Fruit fly (Drosophila melanogaster): ENCODE data around the gene CG6059.

DNA sequence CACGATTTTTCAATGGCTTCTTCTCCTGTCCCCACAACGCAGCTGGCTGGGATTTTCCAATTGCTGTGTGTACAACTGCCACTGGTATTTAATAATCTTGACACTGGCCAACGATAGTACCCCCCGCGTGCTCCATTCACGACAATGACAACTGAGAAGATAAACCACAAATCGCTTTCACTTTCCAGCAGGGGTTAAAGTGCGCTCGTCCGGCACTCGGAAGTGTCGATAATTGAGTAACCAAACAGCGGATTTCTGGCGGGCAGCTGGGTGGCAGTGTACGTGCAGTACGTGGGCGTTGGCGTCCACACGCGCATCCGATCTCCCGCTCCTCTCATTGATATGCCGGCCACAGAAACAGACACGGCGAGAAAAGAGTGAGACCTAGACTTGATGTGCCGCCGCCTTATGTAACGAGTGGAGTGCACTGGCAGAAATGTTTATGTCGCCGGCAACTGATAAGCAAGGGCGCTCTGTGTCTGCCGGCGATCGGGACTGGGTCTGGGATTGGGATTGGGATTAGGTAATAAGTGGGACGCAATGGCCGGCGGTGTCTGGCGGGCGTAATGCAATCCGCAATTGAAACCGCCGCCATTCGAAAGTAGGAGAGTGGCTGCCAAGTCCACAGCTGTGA lies 10.4 kb upstream of the CG6059 start:
- TF ChIP-seq CG8478 (optimal IDR thresholded peaks at IDR 0.05), result no peak
- no peak for TF ChIP-seq CTCF (optimal IDR thresholded peaks at IDR 0.05)

Data from S2 (cell line).